Worm (Caenorhabditis elegans) whole organism, mixed stage, embryonic: Measurements from ENCODE around the gene lbp-1.
A peak's percentile ranks its signal among the peaks of the same experiment; 100 is the strongest.

Experiments used
- M03D4.4 ChIP-seq: sonication (generic microtip); optimal IDR thresholded peaks from 2 replicates; lab custom pipeline; 2017; ENCODE audit warnings: mild to moderate bottlenecking, missing genetic modification characterization, missing compliant biosample characterization
- bed-3 ChIP-seq: fragments of 200-800 bp; sonication (Bioruptor generic); optimal IDR thresholded peaks from 3 replicates; lab custom pipeline; 2018; ENCODE audit warnings: mild to moderate bottlenecking, missing genetic modification characterization, moderate library complexity, missing compliant biosample characterization
- blmp-1 ChIP-seq: fragments of 150-350 bp; optimal IDR thresholded peaks from 2 replicates; lab custom pipeline; 2014; ENCODE audit warnings: missing biosample characterization, missing genetic modification characterization
- ceh-39 ChIP-seq: fragments of 150-350 bp; optimal IDR thresholded peaks from 2 replicates; lab custom pipeline; 2014; ENCODE audit warnings: missing biosample characterization, missing genetic modification characterization
- ceh-43 ChIP-seq: fragments of 200-800 bp; sonication (Bioruptor generic); optimal IDR thresholded peaks from 2 replicates; lab custom pipeline; 2018; ENCODE audit warnings: mild to moderate bottlenecking, missing genetic modification characterization, moderate library complexity, missing compliant biosample characterization
- ces-1 ChIP-seq: fragments of 150-350 bp; optimal IDR thresholded peaks from 2 replicates; lab custom pipeline; 2014; ENCODE audit warnings: missing biosample characterization, missing genetic modification reagents, missing genetic modification characterization
- cnd-1 ChIP-seq: fragments of 200-800 bp; sonication (Bioruptor generic); optimal IDR thresholded peaks from 2 replicates; lab custom pipeline; 2018; ENCODE audit warnings: mild to moderate bottlenecking, missing genetic modification characterization, missing compliant biosample characterization
- elt-1 ChIP-seq: sonication (generic microtip); optimal IDR thresholded peaks from 2 replicates; lab custom pipeline; 2017; ENCODE audit warnings: missing genetic modification characterization, mild to moderate bottlenecking, missing compliant biosample characterization, antibody characterized with exemption, moderate library complexity, borderline replicate concordance; ENCODE audit not compliant: insufficient read depth
- elt-3 ChIP-seq: fragments of 150-350 bp; optimal IDR thresholded peaks from 2 replicates; lab custom pipeline; 2014; ENCODE audit warnings: missing biosample characterization, missing genetic modification characterization
- ham-2 ChIP-seq: fragments of 200-800 bp; sonication (Bioruptor generic); optimal IDR thresholded peaks from 2 replicates; lab custom pipeline; 2018; ENCODE audit warnings: mild to moderate bottlenecking, missing genetic modification characterization, missing compliant biosample characterization
- hlh-1 ChIP-seq: fragments of 150-350 bp; optimal IDR thresholded peaks from 2 replicates; lab custom pipeline; 2014; ENCODE audit warnings: missing biosample characterization, missing genetic modification reagents, missing genetic modification characterization
- lin-13 ChIP-seq: fragments of 150-350 bp; optimal IDR thresholded peaks from 2 replicates; lab custom pipeline; 2014; ENCODE audit warnings: missing biosample characterization, missing genetic modification characterization
- lin-32 ChIP-seq: fragments of 200-800 bp; sonication (Bioruptor generic); optimal IDR thresholded peaks from 2 replicates; lab custom pipeline; 2018; ENCODE audit warnings: mild to moderate bottlenecking, missing genetic modification characterization, missing compliant biosample characterization
- lsy-2 ChIP-seq: fragments of 150-350 bp; optimal IDR thresholded peaks from 2 replicates; lab custom pipeline; 2014; ENCODE audit warnings: missing biosample characterization, missing genetic modification characterization
- mab-5 ChIP-seq: fragments of 150-350 bp; optimal IDR thresholded peaks from 2 replicates; lab custom pipeline; 2014; ENCODE audit warnings: missing biosample characterization, missing genetic modification characterization
- mls-2 ChIP-seq: sonication (generic microtip); optimal IDR thresholded peaks from 2 replicates; lab custom pipeline; 2016; ENCODE audit warnings: mild to moderate bottlenecking, missing genetic modification characterization, moderate library complexity, missing compliant biosample characterization
- nhr-2 ChIP-seq: fragments of 150-350 bp; optimal IDR thresholded peaks from 2 replicates; lab custom pipeline; 2014; ENCODE audit warnings: missing biosample characterization, missing genetic modification characterization
- nhr-237 ChIP-seq: fragments of 150-350 bp; optimal IDR thresholded peaks from 2 replicates; lab custom pipeline; 2014; ENCODE audit warnings: missing biosample characterization, missing genetic modification characterization
- nhr-76 ChIP-seq: sonication (generic microtip); optimal IDR thresholded peaks from 2 replicates; lab custom pipeline; 2017; ENCODE audit warnings: missing biosample characterization, missing genetic modification characterization
- snpc-4 ChIP-seq: fragments of 150-350 bp; optimal IDR thresholded peaks from 2 replicates; lab custom pipeline; 2014; ENCODE audit warnings: missing biosample characterization, missing genetic modification characterization
- sptf-1 ChIP-seq: sonication (generic microtip); optimal IDR thresholded peaks from 2 replicates; lab custom pipeline; 2017; ENCODE audit warnings: mild to moderate bottlenecking, missing genetic modification characterization, moderate library complexity, missing compliant biosample characterization
- tbx-8 ChIP-seq: fragments of 200-800 bp; sonication (Bioruptor generic); optimal IDR thresholded peaks from 2 replicates; lab custom pipeline; 2018; ENCODE audit warnings: mild to moderate bottlenecking, missing genetic modification characterization, moderate library complexity, missing compliant biosample characterization
- unc-120 ChIP-seq: sonication (generic microtip); optimal IDR thresholded peaks from 2 replicates; lab custom pipeline; 2017; ENCODE audit warnings: missing genetic modification characterization, missing compliant biosample characterization; ENCODE audit not compliant: poor library complexity, severe bottlenecking
- unc-39 ChIP-seq: fragments of 150-350 bp; optimal IDR thresholded peaks from 2 replicates; lab custom pipeline; 2014; ENCODE audit warnings: missing biosample characterization, missing genetic modification characterization
- unc-62 ChIP-seq: fragments of 150-350 bp; optimal IDR thresholded peaks from 2 replicates; lab custom pipeline; 2014; ENCODE audit warnings: missing biosample characterization, missing genetic modification reagents, missing genetic modification characterization
- zip-8 ChIP-seq: fragments of 150-350 bp; optimal IDR thresholded peaks from 2 replicates; lab custom pipeline; 2014; ENCODE audit warnings: missing biosample characterization, missing genetic modification characterization

The lbp-1 gene

DNA sequence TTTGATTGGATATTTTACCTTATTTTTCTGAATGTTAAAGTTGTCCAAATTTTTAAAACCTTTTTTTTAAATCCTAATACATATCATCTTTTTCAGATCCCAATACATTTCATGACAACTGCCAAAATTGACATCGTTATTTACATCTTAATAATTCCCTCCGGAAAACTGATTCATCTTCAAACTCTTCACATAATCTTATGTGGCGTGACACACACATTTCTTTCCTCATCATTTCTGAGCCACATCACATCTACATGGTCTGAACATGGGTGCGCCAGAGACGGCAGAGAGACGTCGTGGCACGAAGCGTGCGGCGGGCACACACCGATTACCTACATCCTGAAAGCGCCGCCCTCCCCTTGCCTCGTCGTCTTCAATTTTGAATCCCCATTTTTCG lies 6.4 kb upstream of the lbp-1 start, which contains the start of gene tba-9:
Gene tba-9, plus strand, starts transcription at position 301 of the 400 bp plus-strand sequence.
- TF ChIP-seq unc-39 (tag; lab: Kevin White, UChicago), result no peak

DNA sequence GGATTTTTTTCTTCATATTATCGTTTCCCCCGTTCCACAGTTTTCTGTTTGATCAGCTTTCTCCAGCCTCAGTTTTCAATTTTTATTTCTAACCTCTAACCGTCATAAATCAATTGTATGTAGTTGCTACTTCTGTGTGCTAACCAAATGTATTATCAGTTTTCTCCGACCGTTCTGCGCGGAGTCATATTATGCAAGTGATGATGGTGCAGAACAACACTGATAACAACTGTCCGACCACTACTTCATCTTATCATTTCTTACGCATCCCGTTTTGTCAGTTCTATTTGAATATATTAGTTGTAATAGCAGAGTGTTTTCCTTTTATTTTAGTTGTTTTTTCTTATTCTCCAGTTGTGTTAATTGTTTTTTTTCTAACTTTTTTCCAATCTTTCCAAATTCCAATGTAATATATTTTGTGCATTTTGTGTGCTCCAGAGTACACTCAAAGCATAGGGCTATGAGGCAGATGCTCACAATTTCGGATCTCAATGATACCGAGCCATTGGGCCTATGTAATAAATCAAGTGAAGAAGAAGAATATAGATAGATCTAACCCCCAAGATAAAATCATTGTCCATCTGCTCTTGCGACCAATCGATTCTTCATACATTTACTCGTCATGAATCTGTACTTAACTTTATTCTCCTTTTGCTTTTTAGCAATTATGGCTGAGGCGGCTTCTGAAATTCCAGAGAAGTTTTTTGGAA lies 2.0 kb upstream of the lbp-1 start, which contains the start of gene lbp-3:
Gene lbp-3, plus strand, starts transcription at position 589 of the 710 bp plus-strand sequence.
- no peak for TF ChIP-seq sptf-1 (tag; lab: Kevin White, UChicago)
- TF ChIP-seq blmp-1 (tag; lab: Kevin White, UChicago), result no peak
- TF ChIP-seq unc-120 (tag; lab: Kevin White, UChicago), result no peak
- no peak for TF ChIP-seq nhr-237
- TF ChIP-seq hlh-1 (tag; lab: Kevin White, UChicago), result no peak

DNA sequence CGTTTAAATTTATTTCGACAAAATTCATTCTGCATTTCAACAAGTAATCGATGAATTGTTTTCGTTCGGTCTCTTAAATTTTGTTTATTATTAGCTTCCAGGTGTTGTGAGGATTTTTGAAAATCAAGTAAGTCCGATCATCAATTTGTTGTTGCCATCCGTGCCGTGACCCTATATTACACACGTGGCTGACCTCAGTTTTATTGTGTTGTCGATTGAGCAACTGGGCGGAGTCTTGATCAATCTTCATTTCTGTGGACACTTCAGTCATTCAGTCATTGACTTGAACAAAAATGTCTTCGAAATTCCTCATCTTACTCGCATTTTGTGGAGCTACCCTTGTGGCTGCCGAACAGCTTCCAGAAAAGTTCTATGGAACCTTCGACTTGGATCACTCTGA lies 1.6 kb downstream of the lbp-1 start, which contains the start of gene lbp-2:
Gene lbp-2, plus strand, starts transcription at position 102 of the 400 bp plus-strand sequence.
- TF ChIP-seq unc-39 (tag; lab: Kevin White, UChicago) (no peak), lin-32 (GFP tag; lab: Kevin White, UChicago) (no peak), mls-2 (tag; lab: Kevin White, UChicago) (no peak), tbx-8 (GFP tag; lab: Kevin White, UChicago) (no peak), elt-3 (tag; lab: Kevin White, UChicago) (no peak), snpc-4 (tag; lab: Kevin White, UChicago) (no peak), ces-1 (GFP tag; lab: Kevin White, UChicago) (no peak), hlh-1 (tag; lab: Kevin White, UChicago) (no peak)
- TF ChIP-seq, all 35 proteins: peak for 0

DNA sequence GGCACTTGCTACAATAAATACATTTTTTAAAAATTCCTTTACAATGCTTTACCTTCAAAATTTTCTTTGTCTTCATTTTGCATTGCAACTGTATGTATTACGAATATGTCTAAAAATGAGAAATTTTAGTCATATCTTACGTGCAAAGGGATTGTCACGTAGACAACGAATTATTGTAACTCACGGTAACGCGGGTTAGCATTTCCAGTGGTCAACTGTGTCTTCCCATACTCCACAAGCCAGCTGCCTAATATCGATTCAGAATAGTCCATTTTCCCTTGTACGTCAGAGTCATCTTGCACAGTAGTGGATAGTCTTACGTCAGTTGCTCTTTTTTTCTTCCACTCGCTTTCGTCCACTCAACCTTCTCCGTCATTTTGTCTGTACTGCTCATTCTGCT lies 3.7 kb downstream of the lbp-1 start, which contains the start of gene fbxb-71:
Gene fbxb-71, plus strand, starts transcription at position 301 of the 400 bp plus-strand sequence.
- no peak for TF ChIP-seq ceh-39 (tag; lab: Kevin White, UChicago)
- no peak for TF ChIP-seq nhr-2
- no peak for TF ChIP-seq ham-2 (GFP tag; lab: Kevin White, UChicago)
- no peak for TF ChIP-seq M03D4.4
- no peak for TF ChIP-seq snpc-4 (tag; lab: Kevin White, UChicago)
- TF ChIP-seq elt-1, result no peak
- no peak for TF ChIP-seq lsy-2 (tag; lab: Kevin White, UChicago)
- no peak for TF ChIP-seq unc-39 (tag; lab: Kevin White, UChicago)
- no peak for TF ChIP-seq sptf-1 (tag; lab: Kevin White, UChicago)
- TF ChIP-seq zip-8 (tag; lab: Kevin White, UChicago), result no peak
- no peak for TF ChIP-seq cnd-1 (tag; lab: Kevin White, UChicago)
- no peak for TF ChIP-seq lin-13 (tag; lab: Kevin White, UChicago)
- no peak for TF ChIP-seq unc-120 (tag; lab: Kevin White, UChicago)
- TF ChIP-seq nhr-237, result no peak
- TF ChIP-seq ceh-43, result no peak
- no peak for TF ChIP-seq nhr-76
- no peak for TF ChIP-seq blmp-1 (tag; lab: Kevin White, UChicago)
- TF ChIP-seq mab-5, result no peak
- no peak for TF ChIP-seq hlh-1 (tag; lab: Kevin White, UChicago)
- no peak for TF ChIP-seq ces-1 (GFP tag; lab: Kevin White, UChicago)
- TF ChIP-seq, all 35 proteins: peak for 0

DNA sequence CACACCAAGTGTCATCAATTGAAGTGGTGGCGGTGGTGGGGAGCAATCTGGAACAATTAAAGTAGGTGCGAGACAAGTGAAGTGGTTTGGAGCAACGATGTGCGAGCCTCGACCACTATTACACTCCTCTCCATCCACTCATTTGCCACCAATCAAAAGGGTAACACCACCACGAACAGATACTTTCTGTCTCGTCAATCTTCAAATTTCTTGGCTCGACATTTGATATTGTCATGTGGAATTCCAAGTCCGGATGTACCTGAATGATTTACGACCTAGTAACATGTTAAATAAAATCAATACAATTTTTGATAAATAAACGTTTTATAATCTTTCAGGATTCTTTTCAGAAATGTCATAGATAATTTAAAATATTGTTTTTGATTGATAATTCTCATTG lies 11.9 kb downstream of the lbp-1 start, which contains the start of gene sul-1:
Gene sul-1, minus strand, starts transcription at position 101 of the 400 bp plus-strand sequence.
- no peak for TF ChIP-seq nhr-237
- TF ChIP-seq hlh-1 (tag; lab: Kevin White, UChicago), result no peak
- no peak for TF ChIP-seq lin-13 (tag; lab: Kevin White, UChicago)
- no peak for TF ChIP-seq zip-8 (tag; lab: Kevin White, UChicago)
- no peak for TF ChIP-seq ces-1 (GFP tag; lab: Kevin White, UChicago)
- peak; percentile 45 for TF ChIP-seq nhr-2
- TF ChIP-seq unc-62, result peak; percentile 11
- no peak for TF ChIP-seq M03D4.4

DNA sequence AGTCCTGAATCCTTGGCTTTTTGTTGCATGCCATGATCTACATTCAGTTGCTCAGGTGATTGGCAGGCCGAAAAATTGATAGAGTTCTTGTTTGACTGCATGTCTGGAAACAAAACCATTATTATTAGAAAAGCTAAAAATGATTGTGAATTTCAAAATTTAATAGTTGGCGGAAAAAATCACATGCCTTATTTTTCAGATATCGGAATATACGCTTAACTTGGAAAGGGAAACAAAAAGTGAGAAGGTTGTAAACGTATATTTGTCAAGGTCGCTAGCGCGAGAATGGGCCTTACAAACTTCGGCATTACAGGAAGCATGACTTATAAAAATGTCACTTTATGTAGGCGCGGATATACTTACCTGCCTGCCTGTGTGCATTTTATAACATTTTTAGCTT lies 12.7 kb downstream of the lbp-1 start, which contains the start of gene K09C4.9:
Gene K09C4.9, minus strand, starts transcription at position 101 of the 400 bp plus-strand sequence.
- TF ChIP-seq mab-5 (no peak), ceh-43 (no peak), blmp-1 (tag; lab: Kevin White, UChicago) (no peak), sptf-1 (tag; lab: Kevin White, UChicago) (no peak), elt-1 (no peak), tbx-8 (GFP tag; lab: Kevin White, UChicago) (no peak), zip-8 (tag; lab: Kevin White, UChicago) (no peak), lin-32 (GFP tag; lab: Kevin White, UChicago) (no peak), nhr-76 (no peak), bed-3 (GFP tag; lab: Kevin White, UChicago) (no peak), M03D4.4 (no peak)
